Fruit fly (Drosophila melanogaster): ENCODE results near the gene Rpn3.

The Rpn3 gene

dm6 chr2L:19021278-19022220 lies 30.0 kb upstream of the Rpn3 start (continued):
- TF ChIP-seq CG17612 (GFP tag; IDR thresholded peaks at IDR 0.05) (no peak), CG3065 (GFP tag; optimal IDR thresholded peaks at IDR 0.05) (no peak), bab2 (GFP tag; optimal IDR thresholded peaks at IDR 0.05) (peak; percentile 39), caup (GFP tag; optimal IDR thresholded peaks at IDR 0.05; ENCODE audit: severe bottlenecking) (peak; percentile 74), az2 (GFP tag; optimal IDR thresholded peaks at IDR 0.05) (peak; percentile 75), ase (GFP tag; IDR thresholded peaks at IDR 0.05) (no peak), CG18764 (GFP tag; optimal IDR thresholded peaks at IDR 0.05) (peak; percentile 34), CG2712 (tag; optimal IDR thresholded peaks at IDR 0.05) (peak; percentile 82), nom (GFP tag; optimal IDR thresholded peaks at IDR 0.05) (peak; percentile 74), CG14050 (GFP tag; IDR thresholded peaks at IDR 0.05) (peak; percentile 64), crol (GFP tag; IDR thresholded peaks at IDR 0.05) (peak; percentile 91), CG6689 (GFP tag; IDR thresholded peaks at IDR 0.05) (peak; percentile 71), Neu2 (GFP tag; optimal IDR thresholded peaks at IDR 0.05; ENCODE audit: borderline replicate concordance) (no peak), CG15073 (GFP tag; optimal IDR thresholded peaks at IDR 0.05) (peak; percentile 4), CG13424 (tag; optimal IDR thresholded peaks at IDR 0.05) (peak; percentile 89), pnt (GFP tag; optimal IDR thresholded peaks at IDR 0.05) (peak; percentile 5), exex (tag; optimal IDR thresholded peaks at IDR 0.05) (peak; percentile 30), Hmx (GFP tag; optimal IDR thresholded peaks at IDR 0.05) (no peak), shn (GFP tag; optimal IDR thresholded peaks at IDR 0.05) (peak; percentile 49), abd-A (tag; optimal IDR thresholded peaks at IDR 0.05) (peak; percentile 94), Ets65A (GFP tag) (no peak), ara (GFP tag; IDR thresholded peaks at IDR 0.05) (peak; percentile 49; the same call in 1 of the 2 replicates), Fer3 (tag; optimal IDR thresholded peaks at IDR 0.05) (peak; percentile 68), CG3847 (GFP tag; IDR thresholded peaks at IDR 0.05) (peak; percentile 69), kay (GFP tag; optimal IDR thresholded peaks at IDR 0.05) (peak; percentile 6), phol (tag; optimal IDR thresholded peaks at IDR 0.05) (peak; percentile 76), CG16863 (GFP tag; optimal IDR thresholded peaks at IDR 0.05) (peak; percentile 28), Lim3 (GFP tag; IDR thresholded peaks at IDR 0.05) (no peak), CG10654 (GFP tag; optimal IDR thresholded peaks at IDR 0.05) (peak; percentile 39), sisA (GFP tag; IDR thresholded peaks at IDR 0.05) (peak; percentile 49), dan (GFP tag; IDR thresholded peaks at IDR 0.05) (no peak), CG14710 (tag; optimal IDR thresholded peaks at IDR 0.05) (peak; percentile 56), p53 (GFP tag; optimal IDR thresholded peaks at IDR 0.05) (no peak), Dll (GFP tag; IDR thresholded peaks at IDR 0.05; ENCODE audit: partially characterized antibody) (no peak), Lhr (GFP tag; optimal IDR thresholded peaks at IDR 0.05) (peak; percentile 36), MTF-1 (GFP tag; optimal IDR thresholded peaks at IDR 0.05; ENCODE audit: borderline replicate concordance) (no peak), CG11093 (GFP tag; IDR thresholded peaks at IDR 0.05) (peak; percentile 60; the same call in 1 of the 3 replicates), croc (GFP tag; conservative IDR thresholded peaks at IDR 0.05) (peak; percentile 59; the same call in 2 of the 3 replicates), bigmax (GFP tag; optimal IDR thresholded peaks at IDR 0.05) (no peak), CHES-1-like (GFP tag; optimal IDR thresholded peaks at IDR 0.05) (peak; percentile 35), run (tag; optimal IDR thresholded peaks at IDR 0.05) (peak; percentile 72), CG14441 (GFP tag; IDR thresholded peaks at IDR 0.05) (no peak), Sry-δ (GFP tag; optimal IDR thresholded peaks at IDR 0.05) (no peak), CG31365 (tag; optimal IDR thresholded peaks at IDR 0.05) (peak; percentile 25), CG12299 (tag; optimal IDR thresholded peaks at IDR 0.05) (peak; percentile 84), org-1 (GFP tag; optimal IDR thresholded peaks at IDR 0.05) (peak; percentile 84), HLH4C (GFP tag; IDR thresholded peaks at IDR 0.05; ENCODE audit: partially characterized antibody) (no peak), rib (GFP tag; IDR thresholded peaks at IDR 0.05) (no peak; the same call in 1 of the 2 replicates)
